Fruit fly (Drosophila melanogaster) whole organism, embryonic: ENCODE results near the gene CG32075.

Experiments
- Ada2b ChIP-seq: fragments of 200-800 bp; sonication (Bioruptor generic); IDR thresholded peaks from 2 replicates; pipeline ENCODE4 v1.3.6; 2022; ENCODE audit warnings: missing biosample characterization, missing genetic modification characterization
- Blimp-1 ChIP-seq: fragments of 200-800 bp; sonication (Bioruptor generic); optimal IDR thresholded peaks from 3 replicates; lab custom pipeline; 2018; ENCODE audit warnings: missing biosample characterization, missing genetic modification characterization, mild to moderate bottlenecking, moderate library complexity, missing genetic modification reagents
- C15 ChIP-seq: fragments of 200-800 bp; sonication (Bioruptor generic); IDR thresholded peaks from 3 replicates; pipeline ENCODE4 v1.3.6; 2022; ENCODE audit warnings: missing biosample characterization, missing genetic modification characterization
- CG10979 ChIP-seq: fragments of 200-800 bp; sonication (Bioruptor generic); optimal IDR thresholded peaks from 2 replicates; lab custom pipeline; 2018; ENCODE audit warnings: missing biosample characterization, mild to moderate bottlenecking, missing genetic modification characterization, moderate library complexity
- CG11696 ChIP-seq: fragments of 200-800 bp; sonication (Bioruptor generic); IDR thresholded peaks from 2 replicates; pipeline ENCODE4 v1.3.6; 2022; ENCODE audit warnings: missing biosample characterization, missing genetic modification characterization
- CG12104 ChIP-seq: fragments of 200-800 bp; sonication (Bioruptor generic); optimal IDR thresholded peaks from 3 replicates; lab custom pipeline; 2016; ENCODE audit warnings: missing biosample characterization, missing genetic modification characterization
- CG12744 ChIP-seq: fragments of 200-800 bp; sonication (Bioruptor generic); optimal IDR thresholded peaks from 2 replicates; lab custom pipeline; 2016; ENCODE audit warnings: missing biosample characterization, missing genetic modification characterization
- CG1832 ChIP-seq: fragments of 200-800 bp; sonication (Bioruptor generic); optimal IDR thresholded peaks from 2 replicates; lab custom pipeline; 2017; ENCODE audit warnings: missing biosample characterization, mild to moderate bottlenecking, missing genetic modification characterization, inconsistent platforms
- CG32767 ChIP-seq: fragments of 200-800 bp; sonication (Bioruptor generic); IDR thresholded peaks from 2 replicates; pipeline ENCODE4 v1.3.6; 2022; ENCODE audit warnings: missing biosample characterization, missing genetic modification characterization
- CG33557 ChIP-seq: fragments of 200-800 bp; sonication (Bioruptor generic); optimal IDR thresholded peaks from 2 replicates; lab custom pipeline; 2019; ENCODE audit warnings: missing biosample characterization, mild to moderate bottlenecking, missing genetic modification characterization, moderate library complexity
- CG3995 ChIP-seq: fragments of 200-800 bp; sonication (Bioruptor generic); optimal IDR thresholded peaks from 3 replicates; lab custom pipeline; 2016; ENCODE audit warnings: missing biosample characterization, missing genetic modification characterization
- CG4404 ChIP-seq: fragments of 200-800 bp; sonication (Bioruptor generic); IDR thresholded peaks from 2 replicates; pipeline ENCODE4 v1.3.6; 2022; ENCODE audit warnings: missing biosample characterization, missing genetic modification characterization
- CG5953 ChIP-seq: fragments of 200-800 bp; sonication (Bioruptor generic); IDR thresholded peaks from 2 replicates; pipeline ENCODE4 v1.3.6; 2022; ENCODE audit warnings: missing biosample characterization, missing genetic modification characterization
- CG6654 ChIP-seq: fragments of 200-800 bp; sonication (Bioruptor generic); optimal IDR thresholded peaks from 2 replicates; lab custom pipeline; 2017; ENCODE audit warnings: missing biosample characterization, mild to moderate bottlenecking, missing genetic modification characterization
- CG7839 ChIP-seq: fragments of 200-800 bp; sonication (Bioruptor generic); optimal IDR thresholded peaks from 3 replicates; lab custom pipeline; 2018; ENCODE audit warnings: missing biosample characterization, mild to moderate bottlenecking, missing genetic modification characterization, moderate library complexity
- CG8478 ChIP-seq: fragments of >200 bp; optimal IDR thresholded peaks from 2 replicates; lab custom pipeline; 2018
- CG9727 ChIP-seq: fragments of 200-800 bp; sonication (Bioruptor generic); optimal IDR thresholded peaks from 3 replicates; lab custom pipeline; 2017; ENCODE audit warnings: missing biosample characterization, mild to moderate bottlenecking, missing genetic modification characterization
- CG9876 ChIP-seq: fragments of 200-800 bp; sonication (Bioruptor generic); optimal IDR thresholded peaks from 2 replicates; lab custom pipeline; 2016; ENCODE audit warnings: missing biosample characterization, missing genetic modification characterization
- D ChIP-seq, 2 experiments: fragments of 200-800 bp in 1 of 2; fragments of >200 bp in 1 of 2; sonication (Bioruptor generic) in 1 of 2; optimal IDR thresholded peaks; 2 replicates in 1 of 2; 3 replicates in 1 of 2; lab custom pipeline; 2017; ENCODE audit warnings: mild to moderate bottlenecking in 1 of 2, missing biosample characterization in 1 of 2, missing genetic modification characterization in 1 of 2, missing genetic modification reagents in 1 of 2
- Dip2 ChIP-seq: fragments of 200-800 bp; sonication (Bioruptor generic); IDR thresholded peaks from 2 replicates; pipeline ENCODE4 v1.3.6; 2022; ENCODE audit warnings: missing biosample characterization, missing genetic modification characterization
- E2f1 ChIP-seq: fragments of 200-800 bp; sonication (Bioruptor generic); IDR thresholded peaks from 2 replicates; pipeline ENCODE4 v1.3.6; 2022; ENCODE audit warnings: missing biosample characterization, missing genetic modification characterization
- Elba2 ChIP-seq: fragments of 200-800 bp; sonication (Bioruptor generic); optimal IDR thresholded peaks from 3 replicates; lab custom pipeline; 2016; ENCODE audit warnings: missing biosample characterization, missing genetic modification characterization
- HHEX ChIP-seq: fragments of 200-800 bp; sonication (Bioruptor generic); optimal IDR thresholded peaks from 3 replicates; lab custom pipeline; 2017; ENCODE audit warnings: missing biosample characterization, mild to moderate bottlenecking, missing genetic modification characterization, missing genetic modification reagents
- HLH4C ChIP-seq: fragments of 200-800 bp; sonication (Bioruptor generic); IDR thresholded peaks from 3 replicates; pipeline ENCODE4 v1.3.6; 2022; ENCODE audit warnings: missing biosample characterization, missing genetic modification characterization; ENCODE audit not compliant: partially characterized antibody
- HLHmδ ChIP-seq: fragments of 200-800 bp; sonication (Bioruptor generic); optimal IDR thresholded peaks from 2 replicates; lab custom pipeline; 2018; ENCODE audit warnings: missing biosample characterization, mild to moderate bottlenecking, missing genetic modification characterization, moderate library complexity
- Optix ChIP-seq: fragments of 200-800 bp; sonication (Bioruptor generic); IDR thresholded peaks from 3 replicates; pipeline ENCODE4 v1.3.6; 2022; ENCODE audit warnings: missing biosample characterization, missing genetic modification characterization
- Vsx1 ChIP-seq: fragments of 200-800 bp; sonication (Bioruptor generic); optimal IDR thresholded peaks from 2 replicates; lab custom pipeline; 2017; ENCODE audit warnings: missing biosample characterization, mild to moderate bottlenecking, missing genetic modification characterization, missing genetic modification reagents
- ase ChIP-seq: fragments of 200-800 bp; sonication (Bioruptor generic); IDR thresholded peaks from 3 replicates; pipeline ENCODE4 v1.3.6; 2022; ENCODE audit warnings: missing biosample characterization, missing genetic modification characterization
- ash1 ChIP-seq: fragments of 200-800 bp; sonication (Bioruptor generic); optimal IDR thresholded peaks from 2 replicates; lab custom pipeline; 2018; ENCODE audit warnings: missing biosample characterization, mild to moderate bottlenecking, missing genetic modification characterization
- btn ChIP-seq: fragments of 200-800 bp; sonication (Bioruptor generic); optimal IDR thresholded peaks from 2 replicates; lab custom pipeline; 2016; ENCODE audit warnings: missing biosample characterization, missing genetic modification characterization
- caup ChIP-seq: fragments of 200-800 bp; sonication (Bioruptor generic); optimal IDR thresholded peaks from 3 replicates; lab custom pipeline; 2017; ENCODE audit warnings: missing biosample characterization, mild to moderate bottlenecking, missing genetic modification characterization, moderate library complexity; ENCODE audit not compliant: severe bottlenecking
- chif ChIP-seq, 2 experiments: fragments of 200-800 bp; sonication (Bioruptor generic); optimal IDR thresholded peaks; 3 replicates each; lab custom pipeline; 2016; ENCODE audit warnings: missing biosample characterization in 2 of 2, missing genetic modification characterization in 2 of 2
- chm ChIP-seq: fragments of 200-800 bp; sonication (Bioruptor generic); IDR thresholded peaks from 2 replicates; pipeline ENCODE4 v1.3.6; 2022; ENCODE audit warnings: missing biosample characterization, missing genetic modification characterization
- chn ChIP-seq: fragments of 200-800 bp; sonication (Bioruptor generic); optimal IDR thresholded peaks from 2 replicates; lab custom pipeline; 2016; ENCODE audit warnings: missing biosample characterization, missing genetic modification characterization
- danr ChIP-seq: fragments of 200-800 bp; sonication (Bioruptor generic); IDR thresholded peaks from 2 replicates; pipeline ENCODE4 v1.3.6; 2022; ENCODE audit warnings: missing biosample characterization, missing genetic modification characterization
- dimm ChIP-seq: fragments of 200-800 bp; sonication (Bioruptor generic); IDR thresholded peaks from 2 replicates; pipeline ENCODE4 v1.3.6; 2022; ENCODE audit warnings: missing biosample characterization, missing genetic modification characterization
- esg ChIP-seq: fragments of 200-800 bp; sonication (Bioruptor generic); conservative IDR thresholded peaks from 2 replicates; pipeline ENCODE4 v1.3.6; 2022; ENCODE audit warnings: missing biosample characterization, missing genetic modification characterization
- gce ChIP-seq: fragments of 200-800 bp; sonication (Bioruptor generic); IDR thresholded peaks from 3 replicates; pipeline ENCODE4 v1.3.6; 2022; ENCODE audit warnings: missing biosample characterization, missing genetic modification characterization
- gfzf ChIP-seq: fragments of 200-800 bp; sonication (Bioruptor generic); optimal IDR thresholded peaks from 2 replicates; lab custom pipeline; 2016; ENCODE audit warnings: missing biosample characterization, mild to moderate bottlenecking, missing genetic modification characterization, moderate library complexity
- grau ChIP-seq: fragments of 200-800 bp; optimal IDR thresholded peaks from 3 replicates; lab custom pipeline; 2019; ENCODE audit warnings: missing biosample characterization, mild to moderate bottlenecking, missing genetic modification characterization, moderate library complexity
- grn ChIP-seq: fragments of 200-800 bp; sonication (Bioruptor generic); optimal IDR thresholded peaks from 3 replicates; lab custom pipeline; 2017; ENCODE audit warnings: missing biosample characterization, missing genetic modification characterization
- ham ChIP-seq: fragments of 200-800 bp; sonication (Bioruptor generic); IDR thresholded peaks from 2 replicates; pipeline ENCODE4 v1.3.6; 2022; ENCODE audit warnings: missing biosample characterization, missing genetic modification characterization
- mirr ChIP-seq: fragments of 200-800 bp; sonication (Bioruptor generic); optimal IDR thresholded peaks from 3 replicates; lab custom pipeline; 2018; ENCODE audit warnings: missing biosample characterization, mild to moderate bottlenecking, missing genetic modification characterization
- nau ChIP-seq: fragments of 200-800 bp; sonication (Bioruptor generic); optimal IDR thresholded peaks from 3 replicates; lab custom pipeline; 2017; ENCODE audit warnings: missing biosample characterization, mild to moderate bottlenecking, missing genetic modification characterization, missing genetic modification reagents
- pfk ChIP-seq: fragments of 200-800 bp; sonication (Bioruptor generic); optimal IDR thresholded peaks from 2 replicates; lab custom pipeline; 2018; ENCODE audit warnings: missing biosample characterization, mild to moderate bottlenecking, missing genetic modification characterization, moderate library complexity
- pho ChIP-seq: fragments of 200-800 bp; sonication (Bioruptor generic); optimal IDR thresholded peaks from 2 replicates; lab custom pipeline; 2016; ENCODE audit warnings: missing biosample characterization, missing genetic modification characterization
- salm ChIP-seq: fragments of 200-800 bp; sonication (Bioruptor generic); optimal IDR thresholded peaks from 2 replicates; lab custom pipeline; 2018; ENCODE audit warnings: missing biosample characterization, mild to moderate bottlenecking, missing genetic modification characterization
- slp2 ChIP-seq: fragments of 200-800 bp; sonication (Bioruptor generic); optimal IDR thresholded peaks from 2 replicates; lab custom pipeline; 2016; ENCODE audit warnings: missing biosample characterization, missing genetic modification characterization
- sob ChIP-seq: fragments of 200-800 bp; sonication (Bioruptor generic); IDR thresholded peaks from 2 replicates; pipeline ENCODE4 v1.3.6; 2022; ENCODE audit warnings: missing biosample characterization, missing genetic modification characterization
- tgo ChIP-seq: fragments of 200-800 bp; sonication (Bioruptor generic); IDR thresholded peaks from 3 replicates; pipeline ENCODE4 v1.3.6; 2022; ENCODE audit warnings: missing biosample characterization, missing genetic modification characterization
- tx ChIP-seq: fragments of 200-800 bp; sonication (Bioruptor generic); optimal IDR thresholded peaks from 2 replicates; lab custom pipeline; 2016; ENCODE audit warnings: missing biosample characterization, missing genetic modification characterization

The CG32075 gene

dm6 chr3L:11093046-11093520, 28.3 kb upstream of the CG32075 start, which contains the start of gene JIL-1 (continued):
- TF ChIP-seq CG3995 (GFP tag; lab: Kevin White, UChicago) = peak; percentile 41
- peak; percentile 71; the same call in 2 of the 3 replicates for TF ChIP-seq C15 (GFP tag; lab: Robert Waterston, UW)
- no peak for TF ChIP-seq CG1832 (GFP tag; lab: Kevin White, UChicago)
- TF ChIP-seq caup = peak; percentile 29
- TF ChIP-seq gfzf (GFP tag; lab: Kevin White, UChicago) = no peak
- TF ChIP-seq chm (GFP tag; lab: Robert Waterston, UW) = peak; percentile 51
- peak; percentile 76 for TF ChIP-seq ase
- TF ChIP-seq CG12104 = no peak
- no peak for TF ChIP-seq CG6654 (GFP tag; lab: Kevin White, UChicago)
- peak; percentile 19 for TF ChIP-seq Vsx1 (GFP tag; lab: Kevin White, UChicago)
- no peak for TF ChIP-seq dimm (GFP tag; lab: Robert Waterston, UW)
- peak; percentile 50 for TF ChIP-seq chn
- TF ChIP-seq CG9727 (GFP tag; lab: Kevin White, UChicago) = peak; percentile 28
- TF ChIP-seq E2f1 (GFP tag; lab: Robert Waterston, UW) = peak; percentile 65
- TF ChIP-seq ash1 (GFP tag; lab: Kevin White, UChicago) = no peak
- peak; percentile 93 for TF ChIP-seq sob
- TF ChIP-seq HHEX = peak; percentile 20
- peak; percentile 24 for TF ChIP-seq slp2 (GFP tag; lab: Kevin White, UChicago)
- no peak for TF ChIP-seq danr
- TF ChIP-seq CG8478 (lab: Kevin White, UChicago) = no peak
- peak; percentile 34 for TF ChIP-seq CG10979 (tag; lab: Kevin White, UChicago)
- TF ChIP-seq HLHmδ (GFP tag; lab: Kevin White, UChicago) = peak; percentile 10
- TF ChIP-seq Optix (GFP tag; lab: Robert Waterston, UW) = no peak
- TF ChIP-seq tgo (GFP tag; lab: Robert Waterston, UW) = peak; percentile 76
- TF ChIP-seq esg (GFP tag; lab: Robert Waterston, UW) = peak; percentile 42; the same call in 1 of the 2 replicates
- no peak for TF ChIP-seq Dip2
- peak; percentile 40 for TF ChIP-seq Elba2
- TF ChIP-seq btn (GFP tag; lab: Kevin White, UChicago) = no peak
- no peak for TF ChIP-seq nau (GFP tag; lab: Kevin White, UChicago)
- 0 out of 2 replicates have a peak, but pooled peaks have one; percentile 29 for TF ChIP-seq CG32767
- peak; percentile 66 for TF ChIP-seq Ada2b
- TF ChIP-seq salm (tag; lab: Kevin White, UChicago) = no peak
- TF ChIP-seq chif (GFP tag; optimal IDR thresholded peaks at IDR 0.05; lab: Kevin White, UChicago) = peak; percentile 2 to 20
- TF ChIP-seq D (optimal IDR thresholded peaks at IDR 0.05; lab: Kevin White, UChicago) = no peak
- TF ChIP-seq D (GFP tag; optimal IDR thresholded peaks at IDR 0.05; lab: Kevin White, UChicago) = peak; percentile 1
- peak; percentile 82 for TF ChIP-seq HLH4C (GFP tag; lab: Robert Waterston, UW)
- TF ChIP-seq CG9876 (GFP tag; lab: Kevin White, UChicago) = no peak
- no peak for TF ChIP-seq CG12744 (GFP tag; lab: Kevin White, UChicago)
- peak; percentile 39 for TF ChIP-seq Blimp-1 (GFP tag; lab: Kevin White, UChicago)
- TF ChIP-seq CG33557 = peak; percentile 28
- no peak for TF ChIP-seq gce (GFP tag; lab: Robert Waterston, UW)
- TF ChIP-seq pho (GFP tag; lab: Kevin White, UChicago) = peak; percentile 55
- no peak for TF ChIP-seq grn (GFP tag; lab: Kevin White, UChicago)
- TF ChIP-seq CG4404 = peak; percentile 54; the same call in 1 of the 2 replicates
- TF ChIP-seq grau (tag; lab: Kevin White, UChicago) = peak; percentile 66
- no peak for TF ChIP-seq pfk
- TF ChIP-seq CG11696 (GFP tag; lab: Robert Waterston, UW) = no peak
- TF ChIP-seq ham (GFP tag; lab: Robert Waterston, UW) = peak; percentile 40; the same call in 1 of the 2 replicates
- TF ChIP-seq tx = peak; percentile 6
- peak; percentile 56 for TF ChIP-seq CG5953
- TF ChIP-seq mirr (GFP tag; lab: Kevin White, UChicago) = no peak
- TF ChIP-seq CG7839 (tag; lab: Kevin White, UChicago) = peak; percentile 79
